Fruit fly (Drosophila melanogaster) whole organism, embryonic: Measurements from ENCODE around the gene DENR.

Experiments used
- Antp ChIP-seq: fragments of 200-800 bp; sonication (Bioruptor generic); optimal IDR thresholded peaks from 3 replicates; lab custom pipeline; 2016; ENCODE audit warnings: missing biosample characterization, missing genetic modification characterization
- B-H2 ChIP-seq: fragments of 200-800 bp; sonication (Bioruptor generic); optimal IDR thresholded peaks from 2 replicates; lab custom pipeline; 2018; ENCODE audit warnings: missing biosample characterization, mild to moderate bottlenecking, missing genetic modification characterization
- BtbVII ChIP-seq: fragments of 200-800 bp; sonication (Bioruptor generic); optimal IDR thresholded peaks from 3 replicates; lab custom pipeline; 2017; ENCODE audit warnings: missing biosample characterization, mild to moderate bottlenecking, missing genetic modification characterization
- C15 ChIP-seq: fragments of 200-800 bp; sonication (Bioruptor generic); IDR thresholded peaks from 3 replicates; pipeline ENCODE4 v1.3.6; 2022; ENCODE audit warnings: missing biosample characterization, missing genetic modification characterization
- CG10321 ChIP-seq: fragments of 200-800 bp; sonication (Bioruptor generic); IDR thresholded peaks from 2 replicates; pipeline ENCODE4 v1.3.6; 2022; ENCODE audit warnings: missing biosample characterization, missing genetic modification characterization
- CG10366 ChIP-seq: fragments of 200-800 bp; sonication (Bioruptor generic); IDR thresholded peaks from 2 replicates; pipeline ENCODE4 v1.3.6; 2022; ENCODE audit warnings: missing biosample characterization, missing genetic modification characterization
- CG10979 ChIP-seq: fragments of 200-800 bp; sonication (Bioruptor generic); optimal IDR thresholded peaks from 2 replicates; lab custom pipeline; 2018; ENCODE audit warnings: missing biosample characterization, mild to moderate bottlenecking, missing genetic modification characterization, moderate library complexity
- CG11560 ChIP-seq: fragments of 200-800 bp; sonication (Bioruptor generic); IDR thresholded peaks from 3 replicates; pipeline ENCODE4 v1.3.6; 2022; ENCODE audit warnings: missing biosample characterization, missing genetic modification characterization
- CG12104 ChIP-seq: fragments of 200-800 bp; sonication (Bioruptor generic); optimal IDR thresholded peaks from 3 replicates; lab custom pipeline; 2016; ENCODE audit warnings: missing biosample characterization, missing genetic modification characterization
- CG13775 ChIP-seq: fragments of 200-800 bp; sonication (Bioruptor generic); optimal IDR thresholded peaks from 3 replicates; lab custom pipeline; 2017; ENCODE audit warnings: missing biosample characterization, mild to moderate bottlenecking, missing genetic modification characterization
- CG15011 ChIP-seq: fragments of 200-800 bp; sonication (Bioruptor generic); optimal IDR thresholded peaks from 3 replicates; lab custom pipeline; 2018; ENCODE audit warnings: missing biosample characterization, mild to moderate bottlenecking, missing genetic modification characterization
- CG17361 ChIP-seq: fragments of 200-800 bp; sonication (Bioruptor generic); IDR thresholded peaks from 3 replicates; pipeline ENCODE4 v1.3.6; 2022; ENCODE audit warnings: missing biosample characterization, missing genetic modification characterization
- CG17912 ChIP-seq: fragments of 200-800 bp; sonication (Bioruptor generic); optimal IDR thresholded peaks from 2 replicates; lab custom pipeline; 2018; ENCODE audit warnings: missing biosample characterization, mild to moderate bottlenecking, missing genetic modification characterization
- CG18599 ChIP-seq: fragments of 200-800 bp; sonication (Bioruptor generic); optimal IDR thresholded peaks from 3 replicates; lab custom pipeline; 2017; ENCODE audit warnings: missing biosample characterization, missing genetic modification characterization, mild to moderate bottlenecking, moderate library complexity, missing genetic modification reagents
- CG18619 ChIP-seq: fragments of 200-800 bp; sonication (Bioruptor generic); optimal IDR thresholded peaks from 3 replicates; lab custom pipeline; 2017; ENCODE audit warnings: missing biosample characterization, mild to moderate bottlenecking, missing genetic modification characterization
- CG4282 ChIP-seq: fragments of 200-800 bp; sonication (Bioruptor generic); optimal IDR thresholded peaks from 2 replicates; lab custom pipeline; 2016; ENCODE audit warnings: missing biosample characterization, missing genetic modification characterization
- CG4328 ChIP-seq: fragments of 200-800 bp; sonication (Bioruptor generic); optimal IDR thresholded peaks from 3 replicates; lab custom pipeline; 2017; ENCODE audit warnings: missing biosample characterization, missing genetic modification reagents, missing genetic modification characterization
- CG4854 ChIP-seq: fragments of 200-800 bp; sonication (Bioruptor generic); optimal IDR thresholded peaks from 2 replicates; lab custom pipeline; 2016; ENCODE audit warnings: missing biosample characterization, missing genetic modification characterization, inconsistent platforms
- CG7357 ChIP-seq: fragments of 200-800 bp; sonication (Bioruptor generic); IDR thresholded peaks from 3 replicates; pipeline ENCODE4 v1.3.6; 2022; ENCODE audit warnings: missing biosample characterization, missing genetic modification characterization
- D19B ChIP-seq: fragments of 200-800 bp; sonication (Bioruptor generic); optimal IDR thresholded peaks from 2 replicates; lab custom pipeline; 2017; ENCODE audit warnings: missing biosample characterization, mild to moderate bottlenecking, missing genetic modification characterization
- Doc2 ChIP-seq: fragments of 200-800 bp; sonication (Bioruptor generic); IDR thresholded peaks from 2 replicates; pipeline ENCODE4 v1.3.6; 2022; ENCODE audit warnings: missing biosample characterization, missing genetic modification characterization
- Dp ChIP-seq: fragments of 200-800 bp; sonication (Bioruptor generic); optimal IDR thresholded peaks from 2 replicates; lab custom pipeline; 2018; ENCODE audit warnings: missing biosample characterization, mild to moderate bottlenecking, missing genetic modification characterization, moderate library complexity
- Eip74EF ChIP-seq, 2 experiments: fragments of 200-800 bp in 1 of 2; fragments of >200 bp in 1 of 2; sonication (Bioruptor generic) in 1 of 2; optimal IDR thresholded peaks; 2 replicates each; lab custom pipeline; 2017 to 2019; ENCODE audit warnings: missing biosample characterization in 2 of 2, missing genetic modification characterization in 2 of 2, mild to moderate bottlenecking in 1 of 2, moderate library complexity in 1 of 2
- H2.0 ChIP-seq: fragments of 200-800 bp; sonication (Bioruptor generic); IDR thresholded peaks from 2 replicates; pipeline ENCODE4 v1.3.6; 2022; ENCODE audit warnings: missing biosample characterization, missing genetic modification characterization
- HmgZ ChIP-seq: fragments of 200-800 bp; sonication (Bioruptor generic); optimal IDR thresholded peaks from 2 replicates; lab custom pipeline; 2018; ENCODE audit warnings: missing biosample characterization, mild to moderate bottlenecking, missing genetic modification characterization
- Lim3 ChIP-seq: fragments of 200-800 bp; sonication (Bioruptor generic); IDR thresholded peaks from 2 replicates; pipeline ENCODE4 v1.3.6; 2022; ENCODE audit warnings: missing biosample characterization, missing genetic modification characterization
- Mad ChIP-seq: fragments of 200-800 bp; sonication (Bioruptor generic); optimal IDR thresholded peaks from 2 replicates; lab custom pipeline; 2016; ENCODE audit warnings: missing biosample characterization, missing genetic modification characterization
- NC2β ChIP-seq: fragments of 200-800 bp; sonication (Bioruptor generic); optimal IDR thresholded peaks from 2 replicates; lab custom pipeline; 2016; ENCODE audit warnings: missing biosample characterization, missing genetic modification characterization
- Nf-YA ChIP-seq: fragments of 200-800 bp; sonication (Bioruptor generic); IDR thresholded peaks from 2 replicates; pipeline ENCODE4 v1.3.6; 2022; ENCODE audit warnings: missing biosample characterization, missing genetic modification characterization
- PHDP ChIP-seq: fragments of 200-800 bp; sonication (Bioruptor generic); optimal IDR thresholded peaks from 3 replicates; lab custom pipeline; 2018; ENCODE audit warnings: missing biosample characterization, mild to moderate bottlenecking, missing genetic modification characterization, moderate library complexity
- Side ChIP-seq: fragments of 200-800 bp; sonication (Bioruptor generic); optimal IDR thresholded peaks from 2 replicates; lab custom pipeline; 2016; ENCODE audit warnings: missing biosample characterization, missing genetic modification characterization
- Spps ChIP-seq: fragments of 200-800 bp; sonication (Bioruptor generic); optimal IDR thresholded peaks from 2 replicates; lab custom pipeline; 2018; ENCODE audit warnings: missing biosample characterization, mild to moderate bottlenecking, missing genetic modification characterization
- ap ChIP-seq: fragments of 200-800 bp; sonication (Bioruptor generic); IDR thresholded peaks from 2 replicates; pipeline ENCODE4 v1.3.6; 2022; ENCODE audit warnings: missing biosample characterization, missing genetic modification characterization
- ash1 ChIP-seq: fragments of 200-800 bp; sonication (Bioruptor generic); optimal IDR thresholded peaks from 2 replicates; lab custom pipeline; 2018; ENCODE audit warnings: missing biosample characterization, mild to moderate bottlenecking, missing genetic modification characterization
- cg ChIP-seq: fragments of 200-800 bp; sonication (Bioruptor generic); optimal IDR thresholded peaks from 3 replicates; lab custom pipeline; 2019; ENCODE audit warnings: missing biosample characterization, mild to moderate bottlenecking, missing genetic modification characterization, moderate library complexity
- dan ChIP-seq: fragments of 200-800 bp; sonication (Bioruptor generic); IDR thresholded peaks from 2 replicates; pipeline ENCODE4 v1.3.6; 2022; ENCODE audit warnings: missing biosample characterization, missing genetic modification characterization
- danr ChIP-seq: fragments of 200-800 bp; sonication (Bioruptor generic); IDR thresholded peaks from 2 replicates; pipeline ENCODE4 v1.3.6; 2022; ENCODE audit warnings: missing biosample characterization, missing genetic modification characterization
- dmrt99B ChIP-seq: fragments of 200-800 bp; sonication (Bioruptor generic); optimal IDR thresholded peaks from 2 replicates; lab custom pipeline; 2018; ENCODE audit warnings: missing biosample characterization, mild to moderate bottlenecking, missing genetic modification characterization, moderate library complexity
- dpn ChIP-seq, 2 experiments: fragments of 200-800 bp; sonication (Bioruptor generic); optimal IDR thresholded peaks; 3 replicates each; lab custom pipeline; 2016; ENCODE audit warnings: missing biosample characterization in 2 of 2, missing genetic modification characterization in 2 of 2
- ems ChIP-seq: fragments of 200-800 bp; sonication (Bioruptor generic); optimal IDR thresholded peaks from 3 replicates; lab custom pipeline; 2016; ENCODE audit warnings: missing biosample characterization, missing genetic modification characterization
- en ChIP-seq: fragments of 200-800 bp; sonication (Bioruptor generic); optimal IDR thresholded peaks from 2 replicates; lab custom pipeline; 2016; ENCODE audit warnings: missing biosample characterization, missing genetic modification characterization
- gro ChIP-seq: fragments of 200-800 bp; sonication (Bioruptor generic); optimal IDR thresholded peaks from 2 replicates; lab custom pipeline; 2016; ENCODE audit warnings: missing biosample characterization, missing genetic modification characterization
- h ChIP-seq: fragments of >200 bp; optimal IDR thresholded peaks from 2 replicates; lab custom pipeline; 2017
- her ChIP-seq: fragments of 200-800 bp; sonication (Bioruptor generic); optimal IDR thresholded peaks from 2 replicates; lab custom pipeline; 2016; ENCODE audit warnings: missing biosample characterization, missing genetic modification characterization
- jing ChIP-seq: fragments of 200-800 bp; sonication (Bioruptor generic); optimal IDR thresholded peaks from 2 replicates; lab custom pipeline; 2018; ENCODE audit warnings: missing biosample characterization, mild to moderate bottlenecking, missing genetic modification characterization
- klu ChIP-seq: fragments of 200-800 bp; sonication (Bioruptor generic); IDR thresholded peaks from 2 replicates; pipeline ENCODE4 v1.3.6; 2022; ENCODE audit warnings: missing biosample characterization, missing genetic modification characterization
- rib ChIP-seq: fragments of 200-800 bp; sonication (Bioruptor generic); IDR thresholded peaks from 2 replicates; pipeline ENCODE4 v1.3.6; 2022; ENCODE audit warnings: missing biosample characterization, missing genetic modification characterization
- schlank ChIP-seq: fragments of 200-800 bp; sonication (Bioruptor generic); optimal IDR thresholded peaks from 2 replicates; lab custom pipeline; 2018; ENCODE audit warnings: missing biosample characterization, mild to moderate bottlenecking, missing genetic modification characterization
- scrt ChIP-seq: fragments of 200-800 bp; sonication (Bioruptor generic); optimal IDR thresholded peaks from 2 replicates; lab custom pipeline; 2018; ENCODE audit warnings: missing biosample characterization, mild to moderate bottlenecking, missing genetic modification characterization, moderate library complexity
- so ChIP-seq: fragments of 200-800 bp; sonication (Bioruptor generic); IDR thresholded peaks from 3 replicates; pipeline ENCODE4 v1.3.6; 2022; ENCODE audit warnings: missing biosample characterization, missing genetic modification characterization
- sug ChIP-seq: fragments of 200-800 bp; optimal IDR thresholded peaks from 2 replicates; lab custom pipeline; 2019; ENCODE audit warnings: missing biosample characterization, mild to moderate bottlenecking, missing genetic modification characterization, moderate library complexity
- tx ChIP-seq: fragments of 200-800 bp; sonication (Bioruptor generic); optimal IDR thresholded peaks from 2 replicates; lab custom pipeline; 2016; ENCODE audit warnings: missing biosample characterization, missing genetic modification characterization
- zfh1 ChIP-seq: fragments of 200-800 bp; sonication (Bioruptor generic); IDR thresholded peaks from 3 replicates; pipeline ENCODE4 v1.3.6; 2022; ENCODE audit warnings: missing biosample characterization, missing genetic modification characterization

The DENR gene

dm6 chrX:16854746-16855145 is 31.6 kb downstream of the DENR start (continued):
- no peak for TF ChIP-seq CG10321 (GFP tag; lab: Robert Waterston, UW)
- no peak for TF ChIP-seq schlank (tag; lab: Kevin White, UChicago)
- no peak for TF ChIP-seq Antp
- no peak for TF ChIP-seq CG17912 (GFP tag; lab: Kevin White, UChicago)
- peak; percentile 68 for TF ChIP-seq CG10979 (tag; lab: Kevin White, UChicago)
- TF ChIP-seq CG4282 (GFP tag; lab: Kevin White, UChicago) = no peak
- no peak for TF ChIP-seq CG4854 (GFP tag; lab: Kevin White, UChicago)
- TF ChIP-seq B-H2 (GFP tag; lab: Kevin White, UChicago) = no peak
- peak; percentile 74 for TF ChIP-seq CG17361 (GFP tag; lab: Robert Waterston, UW)
- no peak for TF ChIP-seq rib (GFP tag; lab: Robert Waterston, UW)
- peak; percentile 33 to 44 for TF ChIP-seq dpn (GFP tag; optimal IDR thresholded peaks at IDR 0.05; lab: Kevin White, UChicago)
- TF ChIP-seq PHDP (tag; lab: Kevin White, UChicago) = peak; percentile 66
- TF ChIP-seq dmrt99B = peak; percentile 81
- no peak for TF ChIP-seq Spps (tag; lab: Kevin White, UChicago)
- no peak for TF ChIP-seq Mad (GFP tag; lab: Kevin White, UChicago)
- no peak for TF ChIP-seq CG15011 (GFP tag; lab: Kevin White, UChicago)
- TF ChIP-seq tx (GFP tag; lab: Kevin White, UChicago) = no peak
- TF ChIP-seq danr = no peak
- TF ChIP-seq zfh1 = no peak
- no peak for TF ChIP-seq D19B (GFP tag; lab: Kevin White, UChicago)
- TF ChIP-seq scrt = peak; percentile 7
- TF ChIP-seq Eip74EF (GFP tag; optimal IDR thresholded peaks at IDR 0.05; lab: Kevin White, UChicago) = peak in 1 of 2 experiments; percentile 79
- no peak for TF ChIP-seq jing (GFP tag; lab: Kevin White, UChicago)
- TF ChIP-seq CG11560 (tag; lab: Robert Waterston, UW) = no peak
- 0 out of 3 replicates have a peak, but pooled peaks have one; percentile 33 for TF ChIP-seq so (GFP tag; lab: Robert Waterston, UW)
- TF ChIP-seq Dp (GFP tag; lab: Kevin White, UChicago) = no peak
- no peak for TF ChIP-seq dan (GFP tag; lab: Robert Waterston, UW)
- no peak for TF ChIP-seq her (GFP tag; lab: Kevin White, UChicago)
- TF ChIP-seq en (GFP tag; lab: Kevin White, UChicago) = no peak
- no peak for TF ChIP-seq C15 (GFP tag; lab: Robert Waterston, UW)
- no peak for TF ChIP-seq CG7357
- TF ChIP-seq CG18619 (GFP tag; lab: Kevin White, UChicago) = peak; percentile 1
- peak; percentile 15; the same call in 1 of the 2 replicates for TF ChIP-seq ap (GFP tag; lab: Robert Waterston, UW)
- TF ChIP-seq CG10366 = peak; percentile 23; the same call in 1 of the 2 replicates
- no peak for TF ChIP-seq Lim3 (GFP tag; lab: Robert Waterston, UW)
- TF ChIP-seq CG18599 (GFP tag; lab: Kevin White, UChicago) = peak; percentile 47
- TF ChIP-seq H2.0 (GFP tag; lab: Robert Waterston, UW) = 0 out of 2 replicates have a peak, but pooled peaks have one; percentile 23
- peak; percentile 36 for TF ChIP-seq CG12104 (GFP tag; lab: Kevin White, UChicago)
- no peak for TF ChIP-seq h (lab: Kevin White, UChicago)
- TF ChIP-seq gro (GFP tag; lab: Kevin White, UChicago) = no peak
- TF ChIP-seq HmgZ (tag; lab: Kevin White, UChicago) = no peak
- TF ChIP-seq sug (tag; lab: Kevin White, UChicago) = no peak
- no peak for TF ChIP-seq Side (GFP tag; lab: Kevin White, UChicago)
- peak; percentile 25 for TF ChIP-seq CG13775 (GFP tag; lab: Kevin White, UChicago)
- no peak for TF ChIP-seq ems (GFP tag; lab: Kevin White, UChicago)
- TF ChIP-seq klu (GFP tag; lab: Robert Waterston, UW) = no peak
- TF ChIP-seq NC2β (GFP tag; lab: Kevin White, UChicago) = no peak
- TF ChIP-seq Nf-YA = no peak
- TF ChIP-seq Doc2 (GFP tag; lab: Robert Waterston, UW) = no peak
- peak; percentile 12 for TF ChIP-seq CG4328
- no peak for TF ChIP-seq cg (GFP tag; lab: Kevin White, UChicago)
- TF ChIP-seq ash1 = no peak
- peak; percentile 43 for TF ChIP-seq BtbVII (GFP tag; lab: Kevin White, UChicago)
